Worm (Caenorhabditis elegans): ENCODE results near the gene clec-49.

- TF ChIP-seq aly-2 (tag; optimal IDR thresholded peaks at IDR 0.05): no peak
- TF ChIP-seq nhr-10 (tag; optimal IDR thresholded peaks at IDR 0.05): no peak
- no peak for TF ChIP-seq mab-5 (tag; optimal IDR thresholded peaks at IDR 0.05)
- no peak for TF ChIP-seq egl-27 (tag; optimal IDR thresholded peaks at IDR 0.05)
- TF ChIP-seq lsy-2 (tag; optimal IDR thresholded peaks at IDR 0.05): no peak
- no peak for TF ChIP-seq lin-39 (tag; optimal IDR thresholded peaks at IDR 0.05)
Observed at ce11 chrV:19724589-19724988, 26.4 kb downstream of the clec-49 start.

Measured in whole organism, L2 larva.